Fruit fly (Drosophila melanogaster) whole organism, adult: ENCODE measurements around the gene CG46456.
A peak's percentile ranks its signal among the peaks of the same experiment; 100 is the strongest.

Experiments
- CG11617 ChIP-seq: fragments of 200-800 bp; sonication (Bioruptor generic); optimal IDR thresholded peaks from 2 replicates; lab custom pipeline; 2017; ENCODE audit warnings: mild to moderate bottlenecking, missing biosample characterization, missing genetic modification reagents, missing genetic modification characterization
- CG12768 ChIP-seq: fragments of 200-800 bp; sonication (Bioruptor generic); optimal IDR thresholded peaks from 2 replicates; lab custom pipeline; 2017; ENCODE audit warnings: missing biosample characterization, missing genetic modification characterization, mild to moderate bottlenecking, moderate library complexity, missing genetic modification reagents
- CG14711 ChIP-seq: fragments of 200-800 bp; sonication (Bioruptor generic); optimal IDR thresholded peaks from 2 replicates; lab custom pipeline; 2018; ENCODE audit warnings: missing biosample characterization, mild to moderate bottlenecking, missing genetic modification characterization, moderate library complexity
- CG1620 ChIP-seq: fragments of 200-800 bp; sonication (Bioruptor generic); optimal IDR thresholded peaks from 2 replicates; lab custom pipeline; 2016; ENCODE audit warnings: missing biosample characterization, missing genetic modification characterization
- CG33017 ChIP-seq: fragments of 200-800 bp; sonication (Bioruptor generic); optimal IDR thresholded peaks from 2 replicates; lab custom pipeline; 2018; ENCODE audit warnings: missing biosample characterization, mild to moderate bottlenecking, missing genetic modification characterization, moderate library complexity
- CG5204 ChIP-seq: fragments of 200-800 bp; sonication (Bioruptor generic); optimal IDR thresholded peaks from 2 replicates; lab custom pipeline; 2016; ENCODE audit warnings: missing biosample characterization, missing genetic modification characterization
- CG7045 ChIP-seq: fragments of 200-800 bp; sonication (Bioruptor generic); optimal IDR thresholded peaks from 2 replicates; lab custom pipeline; 2017; ENCODE audit warnings: missing biosample characterization, mild to moderate bottlenecking, missing genetic modification characterization
- CG7101 ChIP-seq: fragments of 200-800 bp; sonication (Bioruptor generic); optimal IDR thresholded peaks from 2 replicates; lab custom pipeline; 2018; ENCODE audit warnings: missing biosample characterization, mild to moderate bottlenecking, missing genetic modification characterization, moderate library complexity
- Clk ChIP-seq: fragments of 200-800 bp; sonication (Bioruptor generic); optimal IDR thresholded peaks from 2 replicates; lab custom pipeline; 2017; ENCODE audit warnings: missing biosample characterization, missing genetic modification characterization
- Crg-1 ChIP-seq: fragments of 200-800 bp; sonication (Bioruptor generic); optimal IDR thresholded peaks from 2 replicates; lab custom pipeline; 2016; ENCODE audit warnings: missing biosample characterization, missing genetic modification characterization
- Hr96 ChIP-seq: fragments of 200-800 bp; sonication (Bioruptor generic); optimal IDR thresholded peaks from 2 replicates; lab custom pipeline; 2016; ENCODE audit warnings: missing biosample characterization, missing genetic modification characterization
- Mnt ChIP-seq: fragments of 200-800 bp; sonication (Bioruptor generic); optimal IDR thresholded peaks from 2 replicates; lab custom pipeline; 2016; ENCODE audit warnings: missing biosample characterization, mild to moderate bottlenecking, missing genetic modification characterization
- bab1 ChIP-seq: fragments of 200-800 bp; sonication (Bioruptor generic); optimal IDR thresholded peaks from 3 replicates; lab custom pipeline; 2019; ENCODE audit warnings: missing biosample characterization, mild to moderate bottlenecking, missing genetic modification characterization, moderate library complexity
- cic ChIP-seq: fragments of 200-800 bp; sonication (Bioruptor generic); optimal IDR thresholded peaks from 2 replicates; lab custom pipeline; 2017; ENCODE audit warnings: missing biosample characterization, mild to moderate bottlenecking, missing genetic modification characterization, moderate library complexity
- cnc ChIP-seq, 2 experiments: fragments of >200 bp; optimal IDR thresholded peaks; 2 replicates each; lab custom pipeline; 2017
- kay ChIP-seq: fragments of 200-800 bp; sonication (Bioruptor generic); peaks from one replicate; lab custom pipeline; 2016; ENCODE audit warnings: missing biosample characterization, missing genetic modification characterization, borderline replicate concordance
- ovo ChIP-seq: fragments of 200-800 bp; sonication (Bioruptor generic); optimal IDR thresholded peaks from 2 replicates; lab custom pipeline; 2016; ENCODE audit warnings: missing biosample characterization, missing genetic modification characterization
- pad ChIP-seq: fragments of 200-800 bp; sonication (Bioruptor generic); optimal IDR thresholded peaks from 3 replicates; lab custom pipeline; 2017; ENCODE audit warnings: missing biosample characterization, missing genetic modification characterization, mild to moderate bottlenecking, moderate library complexity, missing genetic modification reagents
- tj ChIP-seq: fragments of 200-800 bp; sonication (Bioruptor generic); optimal IDR thresholded peaks from 3 replicates; lab custom pipeline; 2017; ENCODE audit warnings: missing biosample characterization, mild to moderate bottlenecking, missing genetic modification characterization, moderate library complexity
- toe ChIP-seq: fragments of 200-800 bp; sonication (Bioruptor generic); optimal IDR thresholded peaks from 2 replicates; lab custom pipeline; 2016; ENCODE audit warnings: missing biosample characterization, missing genetic modification characterization

Gene CG46456

dm6 chr3L:5354472-5354871 is 674 bp downstream of the CG46456 start:
- no peak for TF ChIP-seq CG7101 (tag; lab: Kevin White, UChicago)
- TF ChIP-seq kay (GFP tag; lab: Kevin White, UChicago), result no peak
- no peak for TF ChIP-seq Mnt (GFP tag; lab: Kevin White, UChicago)
- TF ChIP-seq toe (GFP tag; lab: Kevin White, UChicago), result no peak
- no peak for TF ChIP-seq CG33017 (tag; lab: Kevin White, UChicago)
- TF ChIP-seq bab1 (GFP tag; lab: Kevin White, UChicago), result no peak
- TF ChIP-seq ovo (GFP tag; lab: Kevin White, UChicago), result no peak
- TF ChIP-seq Hr96 (GFP tag; lab: Kevin White, UChicago), result no peak

- TF ChIP-seq CG14711 (tag; lab: Kevin White, UChicago) (no peak), CG7045 (GFP tag; lab: Kevin White, UChicago) (peak; percentile 33), tj (GFP tag; lab: Kevin White, UChicago) (no peak), CG12768 (peak; percentile 7), CG11617 (GFP tag; lab: Kevin White, UChicago) (no peak), CG1620 (GFP tag; lab: Kevin White, UChicago) (no peak), ovo (GFP tag; lab: Kevin White, UChicago) (no peak), Hr96 (GFP tag; lab: Kevin White, UChicago) (no peak), Mnt (GFP tag; lab: Kevin White, UChicago) (no peak), CG33017 (tag; lab: Kevin White, UChicago) (no peak), kay (GFP tag; lab: Kevin White, UChicago) (peak; percentile 1), Clk (GFP tag; lab: Kevin White, UChicago) (no peak), bab1 (GFP tag; lab: Kevin White, UChicago) (no peak), Crg-1 (GFP tag; lab: Kevin White, UChicago) (no peak), cic (GFP tag; lab: Kevin White, UChicago) (peak; percentile 51), cnc (optimal IDR thresholded peaks at IDR 0.05; lab: Kevin White, UChicago) (no peak), CG7101 (tag; lab: Kevin White, UChicago) (no peak)
Observed at dm6 chr3L:5353484-5354056, 1.6 kb downstream of the CG46456 start.

dm6 chr3L:5352684-5353322 is 2.3 kb downstream of the CG46456 start:
- peak; percentile 27 for TF ChIP-seq tj (GFP tag; lab: Kevin White, UChicago)
- no peak for TF ChIP-seq CG7101 (tag; lab: Kevin White, UChicago)

- TF ChIP-seq CG11617 (GFP tag; lab: Kevin White, UChicago) (no peak), Crg-1 (GFP tag; lab: Kevin White, UChicago) (no peak), Hr96 (GFP tag; lab: Kevin White, UChicago) (no peak), cic (GFP tag; lab: Kevin White, UChicago) (no peak), CG33017 (tag; lab: Kevin White, UChicago) (no peak)
Observed at dm6 chr3L:5351348-5351850, 3.7 kb downstream of the CG46456 start.

- no peak for TF ChIP-seq ovo (GFP tag; lab: Kevin White, UChicago)
- TF ChIP-seq CG5204 (GFP tag; lab: Kevin White, UChicago), result no peak
- TF ChIP-seq Hr96 (GFP tag; lab: Kevin White, UChicago), result no peak
- peak; percentile 3 for TF ChIP-seq CG11617 (GFP tag; lab: Kevin White, UChicago)
- peak; percentile 62 for TF ChIP-seq kay (GFP tag; lab: Kevin White, UChicago)
- TF ChIP-seq CG14711 (tag; lab: Kevin White, UChicago), result peak; percentile 20
- peak; percentile 33 for TF ChIP-seq CG7101 (tag; lab: Kevin White, UChicago)
- no peak for TF ChIP-seq Mnt (GFP tag; lab: Kevin White, UChicago)
- TF ChIP-seq pad (GFP tag; lab: Kevin White, UChicago), result no peak
- no peak for TF ChIP-seq CG1620 (GFP tag; lab: Kevin White, UChicago)
- no peak for TF ChIP-seq cic (GFP tag; lab: Kevin White, UChicago)
- TF ChIP-seq tj (GFP tag; lab: Kevin White, UChicago), result peak; percentile 94
Observed at dm6 chr3L:5349751-5350310, 5.3 kb downstream of the CG46456 start.

- TF ChIP-seq Clk (GFP tag; lab: Kevin White, UChicago) (no peak), CG33017 (tag; lab: Kevin White, UChicago) (no peak), cic (GFP tag; lab: Kevin White, UChicago) (peak; percentile 22), CG7045 (GFP tag; lab: Kevin White, UChicago) (no peak), kay (GFP tag; lab: Kevin White, UChicago) (peak; percentile 14)
Observed at dm6 chr3L:5348987-5349386, 6.2 kb downstream of the CG46456 start.
